Fruit fly (Drosophila melanogaster) whole organism, wandering third instar larva: ENCODE results near the gene Argk1.

Experiments used
- Abd-B ChIP-seq: fragments of >200 bp; optimal IDR thresholded peaks from 2 replicates; lab custom pipeline; 2017; ENCODE audit warnings: missing biosample characterization, missing genetic modification characterization
- CG9705 ChIP-seq: fragments of 200-800 bp; sonication (Bioruptor generic); optimal IDR thresholded peaks from 2 replicates; lab custom pipeline; 2018; ENCODE audit warnings: missing biosample characterization, mild to moderate bottlenecking, missing genetic modification characterization
- Dfd ChIP-seq: fragments of >200 bp; optimal IDR thresholded peaks from 2 replicates; lab custom pipeline; 2017; ENCODE audit warnings: missing biosample characterization, missing genetic modification characterization
- Dif ChIP-seq: fragments of 200-275, 200-300 bp; sonication (Bioruptor generic); optimal IDR thresholded peaks from 2 replicates; lab custom pipeline; 2018; ENCODE audit warnings: missing biosample characterization, missing genetic modification characterization; ENCODE audit not compliant: partially characterized antibody
- GATAd ChIP-seq: sonication (Bioruptor generic); optimal IDR thresholded peaks from 2 replicates; lab custom pipeline; 2016; ENCODE audit warnings: missing biosample characterization, missing genetic modification characterization
- HLH106 ChIP-seq: fragments of 200-800 bp; optimal IDR thresholded peaks from 3 replicates; lab custom pipeline; 2019; ENCODE audit warnings: missing biosample characterization, mild to moderate bottlenecking, missing genetic modification characterization, moderate library complexity
- Hnf4 ChIP-seq: fragments of 200-800 bp; sonication (Bioruptor generic); optimal IDR thresholded peaks from 2 replicates; lab custom pipeline; 2016; ENCODE audit warnings: missing biosample characterization, mild to moderate bottlenecking, missing genetic modification characterization
- Hr78 ChIP-seq: fragments of >200 bp; optimal IDR thresholded peaks from 2 replicates; lab custom pipeline; 2017; ENCODE audit warnings: missing biosample characterization, missing genetic modification characterization
- Hr83 ChIP-seq: fragments of 200-300 bp; sonication (Bioruptor generic); optimal IDR thresholded peaks from 2 replicates; lab custom pipeline; 2016; ENCODE audit warnings: missing biosample characterization, mild to moderate bottlenecking, missing genetic modification characterization, moderate library complexity; ENCODE audit not compliant: poor library complexity, severe bottlenecking
- Jra ChIP-seq: sonication (Bioruptor generic); optimal IDR thresholded peaks from 2 replicates; lab custom pipeline; 2016; ENCODE audit warnings: missing biosample characterization, missing genetic modification characterization
- OdsH ChIP-seq: fragments of 200-800 bp; sonication (Bioruptor generic); optimal IDR thresholded peaks from 2 replicates; lab custom pipeline; 2016; ENCODE audit warnings: missing biosample characterization, mild to moderate bottlenecking, missing genetic modification characterization
- Rel ChIP-seq, 2 experiments: fragments of 200-800 bp; sonication (Bioruptor generic) in 1 of 2; optimal IDR thresholded peaks; 2 replicates in 1 of 2; 3 replicates in 1 of 2; lab custom pipeline; 2016 to 2019; ENCODE audit warnings: mild to moderate bottlenecking in 2 of 2, missing biosample characterization in 2 of 2, missing genetic modification characterization in 2 of 2, moderate library complexity in 1 of 2
- Sp1 ChIP-seq: fragments of 200-800 bp; sonication (Bioruptor generic); optimal IDR thresholded peaks from 3 replicates; lab custom pipeline; 2019; ENCODE audit warnings: missing biosample characterization, mild to moderate bottlenecking, missing genetic modification characterization, moderate library complexity
- Vsx2 ChIP-seq: fragments of 200-300, 225-300 bp; sonication (Bioruptor generic); optimal IDR thresholded peaks from 2 replicates; lab custom pipeline; 2018; ENCODE audit warnings: missing biosample characterization, missing genetic modification characterization; ENCODE audit not compliant: partially characterized antibody
- br ChIP-seq: fragments of 200-800 bp; sonication (Bioruptor generic); optimal IDR thresholded peaks from 2 replicates; lab custom pipeline; 2016; ENCODE audit warnings: missing biosample characterization, missing genetic modification characterization
- brk ChIP-seq: fragments of 200-800 bp; sonication (Bioruptor generic); optimal IDR thresholded peaks from 2 replicates; lab custom pipeline; 2016; ENCODE audit warnings: missing biosample characterization, mild to moderate bottlenecking, missing genetic modification characterization
- dl ChIP-seq, 2 experiments: fragments of 175-275, 200-275 bp in 1 of 2; fragments of 200-275 bp in 1 of 2; sonication (Bioruptor generic); optimal IDR thresholded peaks; lab custom pipeline; 2018; ENCODE audit warnings: mild to moderate bottlenecking in 2 of 2, missing biosample characterization in 2 of 2, missing genetic modification characterization in 2 of 2, moderate library complexity in 2 of 2; ENCODE audit not compliant: partially characterized antibody in 2 of 2, insufficient read depth in 1 of 2
- dmrt93B ChIP-seq: fragments of 200-800 bp; sonication (Bioruptor generic); optimal IDR thresholded peaks from 2 replicates; lab custom pipeline; 2018; ENCODE audit warnings: missing biosample characterization, mild to moderate bottlenecking, missing genetic modification characterization
- ey ChIP-seq: fragments of 200-800 bp; sonication (Bioruptor generic); optimal IDR thresholded peaks from 2 replicates; lab custom pipeline; 2016; ENCODE audit warnings: missing biosample characterization, missing genetic modification characterization
- foxo ChIP-seq, 2 experiments: fragments of 200-800 bp; sonication (Bioruptor generic); optimal IDR thresholded peaks; 2 replicates in 1 of 2; 3 replicates in 1 of 2; lab custom pipeline; 2016 to 2017; ENCODE audit warnings: missing biosample characterization in 2 of 2, missing genetic modification characterization in 2 of 2
- fru ChIP-seq: fragments of 200-800 bp; sonication (Bioruptor generic); optimal IDR thresholded peaks from 3 replicates; lab custom pipeline; 2016; ENCODE audit warnings: missing biosample characterization, mild to moderate bottlenecking, missing genetic modification characterization
- h ChIP-seq: fragments of 200-800 bp; sonication (Bioruptor generic); optimal IDR thresholded peaks from 3 replicates; lab custom pipeline; 2016; ENCODE audit warnings: missing biosample characterization, mild to moderate bottlenecking, missing genetic modification characterization
- lola ChIP-seq: fragments of >200 bp; optimal IDR thresholded peaks from 2 replicates; lab custom pipeline; 2017; ENCODE audit warnings: missing biosample characterization, missing genetic modification characterization
- pan ChIP-seq: fragments of >200 bp; optimal IDR thresholded peaks from 2 replicates; lab custom pipeline; 2017
- psq ChIP-seq: fragments of 200-800 bp; sonication (Bioruptor generic); optimal IDR thresholded peaks from 3 replicates; lab custom pipeline; 2017; ENCODE audit warnings: missing biosample characterization, mild to moderate bottlenecking, missing genetic modification characterization, moderate library complexity
- rgr ChIP-seq: fragments of 200-800 bp; sonication (Bioruptor generic); optimal IDR thresholded peaks from 3 replicates; lab custom pipeline; 2016; ENCODE audit warnings: missing biosample characterization, mild to moderate bottlenecking, missing genetic modification characterization
- sv ChIP-seq: fragments of 200-800 bp; sonication (Bioruptor generic); optimal IDR thresholded peaks from 3 replicates; lab custom pipeline; 2016; ENCODE audit warnings: missing biosample characterization, missing genetic modification characterization
- tai ChIP-seq: sonication (Bioruptor generic); optimal IDR thresholded peaks from 2 replicates; lab custom pipeline; 2016; ENCODE audit warnings: missing biosample characterization, missing genetic modification characterization
- usp ChIP-seq: fragments of >200 bp; optimal IDR thresholded peaks from 2 replicates; lab custom pipeline; 2017; ENCODE audit warnings: missing biosample characterization, missing genetic modification characterization
- woc ChIP-seq: sonication (Bioruptor generic); optimal IDR thresholded peaks from 2 replicates; lab custom pipeline; 2016; ENCODE audit warnings: missing biosample characterization, mild to moderate bottlenecking, missing genetic modification characterization

Argk1 gene

DNA sequence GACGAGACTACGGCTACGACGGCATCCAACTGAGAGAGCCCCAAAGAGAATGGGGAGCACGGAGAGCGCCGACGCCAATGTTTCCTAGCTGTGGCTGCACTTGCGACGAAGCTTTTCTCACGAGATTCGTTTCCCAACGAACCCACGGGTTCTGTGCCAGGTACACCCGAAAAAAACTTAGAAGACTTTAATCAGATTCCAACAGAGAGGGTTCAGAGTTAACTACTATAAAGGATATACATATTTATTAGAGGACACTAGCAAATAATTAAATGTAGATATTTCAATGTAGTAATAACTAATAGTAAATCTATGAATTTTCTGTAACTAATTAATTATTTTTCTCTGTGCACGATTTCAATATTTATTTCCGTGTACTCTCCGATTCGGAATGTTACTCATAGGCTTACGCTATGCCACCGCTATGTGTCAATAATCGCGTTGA lies at the start of gene Argk1:
TSS of gene Argk1 (minus strand) at position 31 of the 445 bp plus-strand sequence.
- TF ChIP-seq foxo (GFP tag; optimal IDR thresholded peaks at IDR 0.05; lab: Kevin White, UChicago) (peak in 1 of 2 experiments; percentile 34), usp (GFP tag; lab: Kevin White, UChicago) (no peak), Dif (peak; percentile 65), CG9705 (GFP tag; lab: Kevin White, UChicago) (no peak), OdsH (GFP tag; lab: Kevin White, UChicago) (peak; percentile 50), dl (GFP tag; optimal IDR thresholded peaks at IDR 0.05; lab: Kevin White, UChicago; ENCODE audit: insufficient read depth in 1 of 2, partially characterized antibody in 2 of 2) (peak; percentile 38 to 55), tai (GFP tag; lab: Kevin White, UChicago) (peak; percentile 16), fru (peak; percentile 14), rgr (peak; percentile 54), lola (GFP tag; lab: Kevin White, UChicago) (no peak), h (GFP tag; lab: Kevin White, UChicago) (peak; percentile 10), HLH106 (peak; percentile 44), sv (peak; percentile 29)

DNA sequence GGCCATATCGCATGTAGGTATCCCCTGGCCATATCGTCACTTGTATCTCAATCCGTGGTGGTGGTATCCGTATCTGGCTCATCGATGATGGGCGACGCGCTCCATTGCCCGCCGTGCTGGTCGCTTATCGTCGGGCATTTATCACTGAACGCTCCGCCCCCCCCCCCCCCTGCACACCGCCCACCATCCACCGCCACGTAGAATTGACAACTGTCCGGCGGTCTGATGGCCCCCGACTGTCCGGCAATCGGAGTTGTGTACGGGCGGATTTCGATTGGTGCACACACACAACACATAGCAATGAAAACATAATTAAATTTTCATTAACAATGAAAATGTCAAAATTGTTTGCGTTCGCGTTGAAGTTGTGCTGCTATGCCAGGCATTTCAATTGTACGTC lies 48.6 kb upstream of the Argk1 start:
- TF ChIP-seq Dfd (GFP tag; lab: Kevin White, UChicago) (peak; percentile 80), CG9705 (GFP tag; lab: Kevin White, UChicago) (no peak)

DNA sequence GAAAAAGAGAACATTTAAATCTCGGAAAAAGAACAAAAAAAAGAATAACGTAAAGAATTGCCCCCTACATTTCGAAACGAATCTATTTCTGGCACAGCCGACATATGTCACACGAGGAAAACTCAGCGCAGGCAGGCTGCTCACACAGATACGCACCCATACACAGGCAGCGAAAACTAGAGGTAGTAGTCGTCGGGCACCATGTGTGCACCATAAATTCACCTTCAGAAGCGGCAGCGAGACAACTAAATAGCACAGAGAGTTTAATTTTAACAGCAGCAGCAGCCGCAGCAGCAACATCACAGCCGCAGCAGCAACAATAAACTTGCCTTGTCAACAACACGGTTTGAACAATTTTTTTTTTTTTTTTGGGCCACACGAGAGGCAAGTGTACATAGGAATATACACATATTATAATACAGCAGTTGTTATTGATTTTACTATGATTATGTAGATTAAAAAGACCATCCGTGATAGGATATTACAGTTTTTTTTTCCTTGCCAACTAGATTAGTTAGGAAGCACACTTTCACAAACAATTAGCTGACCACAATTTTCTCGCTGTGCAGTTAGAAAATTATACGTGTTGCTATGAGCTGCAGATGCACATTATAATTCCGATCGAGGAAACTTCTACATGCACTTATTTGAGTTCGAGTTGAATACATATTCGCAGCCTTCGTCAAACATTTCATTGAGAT lies 47.9 kb upstream of the Argk1 start:
- TF ChIP-seq foxo (GFP tag; optimal IDR thresholded peaks at IDR 0.05; lab: Kevin White, UChicago) (no peak), Dfd (GFP tag; lab: Kevin White, UChicago) (peak; percentile 87)

DNA sequence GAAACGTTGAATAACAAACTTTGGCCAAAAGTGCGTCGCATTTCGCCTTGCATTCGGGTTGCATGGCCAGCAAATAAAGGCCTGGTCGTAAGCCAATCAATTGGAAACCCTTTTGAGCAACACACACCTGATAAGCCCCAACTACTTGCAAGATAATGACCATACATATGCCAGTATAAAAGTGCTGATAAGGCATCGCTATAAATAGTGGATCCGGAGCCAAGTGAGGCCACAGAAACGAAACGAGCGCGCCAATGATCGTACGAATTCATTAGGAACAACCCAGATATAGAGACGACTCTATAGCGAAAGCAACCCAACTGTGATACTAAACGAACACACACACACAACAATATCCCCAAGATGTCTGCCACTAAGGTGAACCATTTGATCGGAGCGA lies 30.8 kb upstream of the Argk1 start, which contains the start of gene CG13315:
TSS of gene CG13315 (plus strand) at position 230 of the 400 bp plus-strand sequence.
- TF ChIP-seq woc (no peak), h (GFP tag; lab: Kevin White, UChicago) (peak; percentile 15), Hr83 (peak; percentile 24), Hr78 (no peak), Vsx2 (no peak), fru (peak; percentile 13), Hnf4 (GFP tag; lab: Kevin White, UChicago) (no peak), brk (GFP tag; lab: Kevin White, UChicago) (no peak), Sp1 (GFP tag; lab: Kevin White, UChicago) (no peak), dmrt93B (no peak), tai (GFP tag; lab: Kevin White, UChicago) (no peak), rgr (peak; percentile 35), br (GFP tag; lab: Kevin White, UChicago) (no peak), ey (no peak), GATAd (GFP tag; lab: Kevin White, UChicago) (no peak), Dfd (GFP tag; lab: Kevin White, UChicago) (no peak), Abd-B (GFP tag; lab: Kevin White, UChicago) (no peak), psq (GFP tag; lab: Kevin White, UChicago) (no peak), pan (lab: Kevin White, UChicago) (no peak)

DNA sequence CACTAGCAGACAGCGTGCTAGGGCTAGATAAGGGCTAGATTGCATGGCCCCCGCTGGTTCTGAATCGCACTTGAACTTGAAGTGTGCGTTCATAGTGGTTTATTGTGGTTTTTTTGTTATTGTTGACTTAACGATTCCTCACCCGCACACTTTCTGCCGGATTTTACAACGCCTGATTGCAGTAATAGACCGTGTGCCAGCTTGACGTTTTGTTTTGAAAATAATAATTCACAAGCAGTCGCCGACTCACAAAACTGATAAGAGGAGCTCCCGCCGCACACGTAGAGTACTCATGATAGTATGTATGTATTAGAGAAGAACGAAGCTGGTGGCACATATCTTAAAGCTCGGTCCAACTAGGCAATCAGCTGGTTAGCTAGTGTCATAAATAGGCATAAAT lies 29.9 kb upstream of the Argk1 start:
- TF ChIP-seq Jra (GFP tag; lab: Kevin White, UChicago) = no peak
- no peak for TF ChIP-seq Rel (GFP tag; optimal IDR thresholded peaks at IDR 0.05; lab: Kevin White, UChicago)
- TF ChIP-seq Rel (tag; optimal IDR thresholded peaks at IDR 0.05; lab: Kevin White, UChicago) = peak; percentile 25
- TF ChIP-seq h (GFP tag; lab: Kevin White, UChicago) = peak; percentile 42
- TF ChIP-seq fru = peak; percentile 62
